Worm (Caenorhabditis elegans): ENCODE measurements around the gene srj-54.
A peak's percentile ranks its signal among the peaks of the same experiment; 100 is the strongest.

The srj-54 gene

DNA sequence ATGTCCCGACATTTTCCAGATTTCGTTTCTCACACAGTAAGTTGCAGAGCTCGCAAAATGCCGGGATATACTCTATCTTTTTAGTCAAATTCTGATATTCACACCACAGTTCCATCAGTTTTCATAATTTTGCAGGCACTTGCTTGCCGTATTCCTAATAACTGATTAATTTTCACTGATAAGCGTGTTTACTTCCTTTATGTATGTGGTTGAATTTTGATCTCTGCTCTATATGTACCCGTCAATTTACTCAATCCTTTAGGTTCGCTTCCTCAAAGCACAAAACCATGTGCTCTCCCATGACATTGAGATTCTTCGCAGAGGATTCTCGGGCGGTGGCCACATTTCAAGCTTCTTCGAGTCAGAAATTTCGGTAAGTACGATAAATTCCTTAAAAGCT, 21.9 kb upstream of the srj-54 start:
- TF ChIP-seq ceh-48 (tag; optimal IDR thresholded peaks at IDR 0.05) (no peak), sox-2 (GFP tag; IDR thresholded peaks at IDR 0.05) (no peak), ets-4 (tag; optimal IDR thresholded peaks at IDR 0.05) (no peak), zip-5 (tag; optimal IDR thresholded peaks at IDR 0.05) (no peak), lin-11 (tag; optimal IDR thresholded peaks at IDR 0.05) (no peak), ceh-34 (tag; optimal IDR thresholded peaks at IDR 0.05) (no peak), pha-2 (tag; optimal IDR thresholded peaks at IDR 0.05) (no peak), lim-6 (tag; optimal IDR thresholded peaks at IDR 0.05) (no peak), ceh-6 (GFP tag; optimal IDR thresholded peaks at IDR 0.05) (no peak)

DNA sequence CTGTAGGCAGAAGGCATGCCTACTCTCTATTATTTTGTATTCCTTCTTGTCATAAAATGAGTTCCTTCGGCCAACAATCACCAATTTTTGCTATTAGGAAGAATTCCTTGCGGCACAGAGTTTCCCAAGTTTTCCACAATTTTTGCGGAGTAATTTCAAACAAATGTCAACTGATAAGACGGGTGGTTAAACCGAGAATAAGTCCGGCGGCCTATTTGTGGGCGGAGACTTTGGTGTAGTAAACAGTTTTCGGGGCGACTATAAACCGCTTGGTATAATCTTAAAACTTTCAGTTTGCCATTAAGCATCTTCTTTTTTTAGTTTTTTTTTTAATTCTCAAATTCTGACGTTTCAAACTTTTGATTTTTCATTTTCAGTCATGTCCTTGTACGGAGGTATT, 21.4 kb upstream of the srj-54 start, which contains the start of gene ifc-1:
ifc-1 (plus strand) TSS at position 378 of the 400 bp plus-strand sequence.
- TF ChIP-seq odd-2 (tag; optimal IDR thresholded peaks at IDR 0.05) (no peak), ceh-48 (tag; optimal IDR thresholded peaks at IDR 0.05) (no peak), lim-6 (tag; optimal IDR thresholded peaks at IDR 0.05) (no peak), pha-4 (tag; optimal IDR thresholded peaks at IDR 0.05) (no peak), ceh-24 (tag; optimal IDR thresholded peaks at IDR 0.05) (no peak)

DNA sequence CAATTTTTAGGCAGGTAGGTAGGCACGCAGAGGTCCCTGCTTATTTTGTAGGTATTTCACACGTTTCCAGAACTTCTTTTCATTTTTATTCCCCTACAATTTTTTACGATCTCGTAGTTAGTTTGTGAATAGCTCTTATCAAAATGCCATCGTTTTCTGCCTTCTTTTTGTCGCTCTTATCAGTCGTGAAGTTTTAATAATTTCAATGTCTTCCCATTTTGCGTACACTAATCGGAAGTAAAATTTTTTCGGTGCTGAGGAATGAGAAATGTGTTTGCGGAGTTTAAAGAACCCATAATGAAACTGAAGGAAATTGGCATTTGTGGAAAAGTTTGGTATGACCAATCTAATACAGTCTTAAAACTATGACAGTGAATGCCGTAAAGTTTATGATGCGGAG, 20.7 kb upstream of the srj-54 start:
- peak; percentile 26 for TF ChIP-seq elt-2 (tag; optimal IDR thresholded peaks at IDR 0.05)
- TF ChIP-seq pha-4 (tag; optimal IDR thresholded peaks at IDR 0.05): no peak

DNA sequence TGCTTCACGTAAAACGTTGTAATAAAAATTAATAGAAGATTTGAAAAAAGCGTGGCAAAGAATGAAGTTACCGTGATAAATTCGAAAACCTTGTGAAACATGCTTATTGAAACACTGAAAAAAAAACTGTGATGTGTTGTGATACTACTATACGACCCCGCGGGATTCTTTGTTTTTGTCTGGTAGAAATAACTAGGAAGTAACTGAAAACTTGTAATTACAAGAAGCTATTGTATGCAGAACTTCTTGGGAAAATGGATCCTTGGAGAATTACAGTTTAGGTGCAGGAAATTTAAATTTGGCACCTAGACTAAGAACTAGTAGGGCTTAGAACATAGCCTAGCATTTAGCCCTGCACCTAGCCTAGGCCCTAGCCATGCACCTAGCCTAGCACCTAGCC, 20.2 kb upstream of the srj-54 start, which contains the start of gene str-39:
str-39 (minus strand) TSS at position 101 of the 400 bp plus-strand sequence.
- TF ChIP-seq unc-55 (GFP tag; optimal IDR thresholded peaks at IDR 0.05): no peak

DNA sequence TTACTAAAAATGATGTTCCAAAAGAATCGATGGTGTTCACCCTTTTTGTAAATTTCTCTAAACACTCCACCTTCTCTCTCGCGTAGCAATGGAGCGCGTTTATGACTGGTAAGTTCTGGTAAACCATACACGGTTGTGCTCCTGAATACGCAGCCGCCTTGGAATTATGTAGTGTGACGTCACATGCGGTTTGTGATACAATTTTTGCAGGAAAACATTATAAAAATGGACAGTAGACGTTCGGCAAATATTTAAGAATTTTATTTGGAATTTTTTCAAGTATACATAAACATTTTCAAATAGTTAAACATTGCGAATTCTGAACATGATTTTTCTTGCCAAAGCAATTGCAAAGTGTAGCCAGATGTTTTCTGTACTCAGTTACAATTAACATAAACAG, 17.9 kb upstream of the srj-54 start, which contains the start of gene F37B4.10:
F37B4.10 (minus strand) TSS at position 101 of the 400 bp plus-strand sequence.
- TF ChIP-seq pqm-1 (tag; optimal IDR thresholded peaks at IDR 0.05): no peak
- no peak for TF ChIP-seq tbx-2 (tag; optimal IDR thresholded peaks at IDR 0.05)
- no peak for TF ChIP-seq ceh-22 (tag; optimal IDR thresholded peaks at IDR 0.05)
- no peak for TF ChIP-seq hlh-6 (tag; optimal IDR thresholded peaks at IDR 0.05)
- TF ChIP-seq ceh-9 (tag; optimal IDR thresholded peaks at IDR 0.05): no peak
- no peak for TF ChIP-seq Y22D7AL.16 (tag; optimal IDR thresholded peaks at IDR 0.05)
- no peak for TF ChIP-seq sox-4 (tag; optimal IDR thresholded peaks at IDR 0.05)
- TF ChIP-seq mec-3 (tag; optimal IDR thresholded peaks at IDR 0.05; ENCODE audit: borderline replicate concordance): no peak
- TF ChIP-seq ahr-1 (tag; optimal IDR thresholded peaks at IDR 0.05): no peak
- TF ChIP-seq ztf-16 (tag; optimal IDR thresholded peaks at IDR 0.05): no peak
- no peak for TF ChIP-seq ceh-31 (tag; optimal IDR thresholded peaks at IDR 0.05)
- no peak for TF ChIP-seq unc-86 (tag; optimal IDR thresholded peaks at IDR 0.05)
- no peak for TF ChIP-seq hlh-15 (tag; optimal IDR thresholded peaks at IDR 0.05)
- TF ChIP-seq che-1 (tag; optimal IDR thresholded peaks at IDR 0.05): no peak
- no peak for TF ChIP-seq pha-2 (tag; optimal IDR thresholded peaks at IDR 0.05)
- no peak for TF ChIP-seq madf-2 (tag; optimal IDR thresholded peaks at IDR 0.05)
- TF ChIP-seq npax-4 (tag; optimal IDR thresholded peaks at IDR 0.05): no peak

DNA sequence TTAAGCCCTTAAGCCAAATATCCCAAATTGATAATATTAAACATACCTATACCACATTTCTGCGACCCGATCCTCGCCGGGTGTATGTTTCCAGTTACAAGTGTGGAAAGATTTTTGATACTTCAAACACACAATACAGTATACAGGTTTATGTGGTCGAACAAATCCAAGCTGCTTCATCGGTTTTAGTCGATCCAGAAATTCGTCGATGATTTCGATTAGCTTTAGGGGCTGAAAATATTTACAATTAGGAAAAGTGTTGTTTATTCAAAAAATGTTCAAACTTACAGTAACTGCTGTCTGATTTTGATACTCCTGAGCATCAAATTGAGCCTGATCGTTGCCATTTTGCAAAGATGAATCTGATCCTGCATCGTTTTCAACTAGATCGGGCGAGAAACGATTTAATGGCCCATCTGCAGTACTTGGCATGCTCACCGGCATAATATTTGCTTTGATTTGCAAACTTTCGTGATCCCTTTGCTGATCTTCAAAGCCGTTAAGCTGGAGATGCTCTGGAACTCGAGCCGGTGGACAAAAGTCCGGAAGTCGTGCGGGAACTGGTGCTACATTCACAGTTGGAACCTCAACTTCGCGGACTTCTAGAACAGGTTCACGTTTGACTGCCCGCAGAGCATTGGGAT, 16.7 kb upstream of the srj-54 start:
- TF ChIP-seq npax-4 (tag; optimal IDR thresholded peaks at IDR 0.05): no peak
- no peak for TF ChIP-seq tbx-2 (tag; optimal IDR thresholded peaks at IDR 0.05)
- no peak for TF ChIP-seq C08G9.2 (tag; optimal IDR thresholded peaks at IDR 0.05)
- no peak for TF ChIP-seq ceh-45 (GFP tag; IDR thresholded peaks at IDR 0.05)
- no peak for TF ChIP-seq nhr-232 (tag; optimal IDR thresholded peaks at IDR 0.05)
- TF ChIP-seq sdc-2 (tag; optimal IDR thresholded peaks at IDR 0.05): no peak
- no peak for TF ChIP-seq gmeb-2 (tag; optimal IDR thresholded peaks at IDR 0.05)
- no peak for TF ChIP-seq unc-3 (GFP tag; conservative IDR thresholded peaks at IDR 0.05)
- TF ChIP-seq unc-3 (tag; optimal IDR thresholded peaks at IDR 0.05): no peak
- no peak for TF ChIP-seq unc-86 (tag; optimal IDR thresholded peaks at IDR 0.05)
- no peak for TF ChIP-seq ama-1 (optimal IDR thresholded peaks at IDR 0.05)
- no peak for TF ChIP-seq hlh-30 (tag; optimal IDR thresholded peaks at IDR 0.05; ENCODE audit: insufficient read depth)
- TF ChIP-seq ceh-48 (tag; optimal IDR thresholded peaks at IDR 0.05): no peak
- TF ChIP-seq elt-2 (tag; optimal IDR thresholded peaks at IDR 0.05): no peak
- no peak for TF ChIP-seq dmd-4 (tag; optimal IDR thresholded peaks at IDR 0.05; ENCODE audit: borderline replicate concordance)
- TF ChIP-seq fkh-10 (GFP tag; optimal IDR thresholded peaks at IDR 0.05): no peak
